Fruit fly (Drosophila melanogaster): ENCODE data around the gene sws.

DNA sequence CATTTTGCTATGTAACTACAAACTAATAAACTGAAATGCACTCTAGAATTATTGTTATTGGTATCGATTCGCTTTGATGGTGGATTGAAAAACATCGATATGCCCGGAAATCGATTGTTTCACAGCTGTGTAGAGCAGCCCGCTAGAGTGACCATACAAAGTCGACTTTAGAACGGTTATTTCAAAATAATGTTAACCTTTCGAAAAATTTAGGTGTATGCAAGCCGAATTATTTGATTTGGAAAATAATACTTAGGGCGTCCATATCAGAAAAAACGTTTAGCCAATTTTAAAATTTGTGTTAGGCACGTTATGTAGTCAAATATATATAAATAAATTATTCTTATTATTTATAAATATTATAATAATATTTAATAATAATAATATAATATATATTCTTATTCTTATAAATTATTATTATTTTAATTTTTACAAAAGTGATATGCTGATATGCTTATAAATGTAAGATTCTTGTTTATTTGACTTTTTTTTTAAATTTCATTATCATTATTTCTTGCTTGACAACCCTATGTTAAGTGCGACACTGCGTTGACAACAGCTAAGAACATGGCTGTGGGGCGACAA, at the start of gene sws:
- TF ChIP-seq CG8478 (optimal IDR thresholded peaks at IDR 0.05) = no peak
- TF ChIP-seq CTCF (optimal IDR thresholded peaks at IDR 0.05) = no peak
